Worm (Caenorhabditis elegans): ENCODE measurements around the gene fbxb-85.
A peak's percentile ranks its signal among the peaks of the same experiment; 100 is the strongest.

Gene fbxb-85

ce11 chrIII:10855398-10855880 lies 6.7 kb upstream of the fbxb-85 start, which contains the start of gene Y39A1C.1 (continued):
- TF ChIP-seq lsy-2 (tag; optimal IDR thresholded peaks at IDR 0.05) (peak in 1 of 2 experiments; percentile 3), hpl-2 (GFP tag; optimal IDR thresholded peaks at IDR 0.05) (no peak), lin-39 (tag; optimal IDR thresholded peaks at IDR 0.05) (no peak), ceh-82 (tag; optimal IDR thresholded peaks at IDR 0.05) (peak in 2 of 3 experiments; percentile 9 to 29), nhr-71 (tag; optimal IDR thresholded peaks at IDR 0.05) (peak; percentile 46), nhr-19 (GFP tag; conservative IDR thresholded peaks at IDR 0.05) (peak; percentile 3; the same call in 1 of the 2 replicates), snu-23 (GFP tag; optimal IDR thresholded peaks at IDR 0.05) (peak; percentile 26), nhr-28 (tag; optimal IDR thresholded peaks at IDR 0.05) (no peak), ceh-90 (tag; optimal IDR thresholded peaks at IDR 0.05) (no peak), tlp-1 (tag; optimal IDR thresholded peaks at IDR 0.05) (no peak), elt-2 (tag; optimal IDR thresholded peaks at IDR 0.05) (no peak), vab-15 (tag; optimal IDR thresholded peaks at IDR 0.05) (no peak), lin-14 (GFP tag; optimal IDR thresholded peaks at IDR 0.05) (no peak), egl-13 (tag; optimal IDR thresholded peaks at IDR 0.05) (no peak), tbx-2 (tag; optimal IDR thresholded peaks at IDR 0.05) (peak; percentile 26)

DNA sequence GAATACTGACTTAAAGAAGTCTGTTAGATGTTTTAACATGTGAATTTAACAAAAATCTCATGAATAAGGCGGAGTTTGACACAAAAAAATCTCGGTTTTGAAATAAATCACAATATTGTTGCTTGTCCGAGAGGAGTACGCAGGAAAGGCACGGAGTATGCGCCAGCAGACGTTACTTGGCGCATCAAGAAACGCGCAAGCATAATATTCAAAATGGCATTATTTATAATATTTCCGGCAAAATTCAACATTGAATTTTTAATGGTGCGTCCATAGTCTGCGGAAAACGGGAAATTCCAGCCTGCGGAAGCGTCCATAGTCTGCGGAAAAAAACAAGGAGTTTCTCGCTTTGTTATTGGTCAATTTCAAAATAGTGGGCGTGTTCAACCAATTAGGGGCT lies 3.9 kb downstream of the fbxb-85 start, which contains the start of gene pde-12:
TSS of gene pde-12 (minus strand) at position 148 of the 400 bp plus-strand sequence.
- TF ChIP-seq vab-15 (tag; optimal IDR thresholded peaks at IDR 0.05) (no peak), F16B12.6 (tag; optimal IDR thresholded peaks at IDR 0.05) (peak; percentile 70), efl-3 (GFP tag; optimal IDR thresholded peaks at IDR 0.05) (peak; percentile 47), alr-1 (tag; optimal IDR thresholded peaks at IDR 0.05; ENCODE audit: borderline replicate concordance) (no peak), mab-9 (GFP tag; IDR thresholded peaks at IDR 0.05) (peak; percentile 77), zag-1 (tag; optimal IDR thresholded peaks at IDR 0.05) (no peak), lin-39 (tag; optimal IDR thresholded peaks at IDR 0.05) (peak; percentile 87), mep-1 (tag; optimal IDR thresholded peaks at IDR 0.05) (peak; percentile 94), nhr-76 (tag; optimal IDR thresholded peaks at IDR 0.05) (peak; percentile 27), lin-15B (tag; optimal IDR thresholded peaks at IDR 0.05) (peak; percentile 81), lir-3 (tag; optimal IDR thresholded peaks at IDR 0.05; ENCODE audit: poor library complexity) (no peak), unc-86 (tag; optimal IDR thresholded peaks at IDR 0.05) (peak; percentile 91), nhr-90 (tag; optimal IDR thresholded peaks at IDR 0.05; ENCODE audit: poor library complexity) (peak; percentile 95), tbx-2 (tag; optimal IDR thresholded peaks at IDR 0.05) (peak; percentile 93), dpl-1 (GFP tag; optimal IDR thresholded peaks at IDR 0.05) (peak; percentile 77 to 88 (median 87)), fkh-8 (tag; optimal IDR thresholded peaks at IDR 0.05) (peak; percentile 84), nhr-77 (tag; optimal IDR thresholded peaks at IDR 0.05) (peak; percentile 83), nhr-47 (tag; optimal IDR thresholded peaks at IDR 0.05) (peak; percentile 96), nhr-85 (tag) (peak; percentile 93), lin-14 (GFP tag; optimal IDR thresholded peaks at IDR 0.05) (no peak), xbp-1 (tag; optimal IDR thresholded peaks at IDR 0.05) (peak; percentile 93), C34B4.2 (tag; optimal IDR thresholded peaks at IDR 0.05) (no peak), aly-2 (tag; optimal IDR thresholded peaks at IDR 0.05) (peak; percentile 60), ceh-88 (GFP tag; IDR thresholded peaks at IDR 0.05) (peak; percentile 74), efl-1 (optimal IDR thresholded peaks at IDR 0.05) (peak; percentile 83 to 90), efl-1 (GFP tag; optimal IDR thresholded peaks at IDR 0.05 in 1 of 2) (peak; percentile 84 to 98), rnt-1 (tag; optimal IDR thresholded peaks at IDR 0.05) (peak; percentile 95), nhr-11 (tag; optimal IDR thresholded peaks at IDR 0.05) (peak; percentile 62), snpc-4 (tag; optimal IDR thresholded peaks at IDR 0.05) (peak; percentile 82), C16A3.4 (tag; optimal IDR thresholded peaks at IDR 0.05) (peak; percentile 82), aha-1 (tag; optimal IDR thresholded peaks at IDR 0.05) (peak; percentile 77), unc-98 (GFP tag; IDR thresholded peaks at IDR 0.05) (no peak), isw-1 (GFP tag; IDR thresholded peaks at IDR 0.05) (peak; percentile 86), pax-3 (tag; optimal IDR thresholded peaks at IDR 0.05) (peak; percentile 79), ets-5 (GFP tag; IDR thresholded peaks at IDR 0.05) (no peak), C04F5.9 (tag; optimal IDR thresholded peaks at IDR 0.05) (peak; percentile 81), snu-23 (GFP tag; optimal IDR thresholded peaks at IDR 0.05) (peak; percentile 95), skn-1 (tag; optimal IDR thresholded peaks at IDR 0.05) (peak; percentile 64), lsy-2 (tag; optimal IDR thresholded peaks at IDR 0.05) (peak; percentile 91 to 92), blmp-1 (tag; optimal IDR thresholded peaks at IDR 0.05) (peak; percentile 71), nhr-28 (tag; optimal IDR thresholded peaks at IDR 0.05) (no peak), nhr-19 (GFP tag; conservative IDR thresholded peaks at IDR 0.05) (peak; percentile 91), pag-3 (tag; optimal IDR thresholded peaks at IDR 0.05; ENCODE audit: borderline replicate concordance, insufficient read depth) (no peak)
